Worm (Caenorhabditis elegans): ENCODE measurements around the gene C45G9.15.
A peak's percentile ranks its signal among the peaks of the same experiment; 100 is the strongest.

C45G9.15 gene

ce11 chrIII:5026366-5026765 lies 25.5 kb downstream of the C45G9.15 start:
- TF ChIP-seq ceh-31 (tag; optimal IDR thresholded peaks at IDR 0.05), result no peak
- TF ChIP-seq nhr-11 (tag; optimal IDR thresholded peaks at IDR 0.05), result no peak
- TF ChIP-seq ceh-48 (tag; optimal IDR thresholded peaks at IDR 0.05), result no peak
- no peak for TF ChIP-seq lim-6 (tag; optimal IDR thresholded peaks at IDR 0.05)
- TF ChIP-seq ref-2 (tag; optimal IDR thresholded peaks at IDR 0.05), result no peak
- no peak for TF ChIP-seq gmeb-2 (tag; optimal IDR thresholded peaks at IDR 0.05)
- TF ChIP-seq hlh-30 (tag; optimal IDR thresholded peaks at IDR 0.05; ENCODE audit: insufficient read depth), result no peak
- no peak for TF ChIP-seq che-1 (tag; optimal IDR thresholded peaks at IDR 0.05)
- TF ChIP-seq pax-1 (tag; optimal IDR thresholded peaks at IDR 0.05), result no peak
- TF ChIP-seq ahr-1 (tag; optimal IDR thresholded peaks at IDR 0.05), result no peak
- no peak for TF ChIP-seq T23F11.4 (GFP tag; optimal IDR thresholded peaks at IDR 0.05)
- no peak for TF ChIP-seq unc-3 (GFP tag; conservative IDR thresholded peaks at IDR 0.05)
- no peak for TF ChIP-seq unc-3 (tag; optimal IDR thresholded peaks at IDR 0.05)
- TF ChIP-seq hlh-13 (GFP tag; optimal IDR thresholded peaks at IDR 0.05), result no peak
- no peak for TF ChIP-seq ceh-45 (GFP tag; IDR thresholded peaks at IDR 0.05)
- TF ChIP-seq zip-5 (tag; optimal IDR thresholded peaks at IDR 0.05), result no peak

- TF ChIP-seq fkh-6 (tag; optimal IDR thresholded peaks at IDR 0.05) (no peak), ama-1 (optimal IDR thresholded peaks at IDR 0.05) (peak; percentile 34), C38D4.7 (GFP tag; optimal IDR thresholded peaks at IDR 0.05) (no peak), pha-2 (tag; optimal IDR thresholded peaks at IDR 0.05) (no peak)
These were observed 26.7 kb downstream of the C45G9.15 start for ce11 chrIII:5025136-5025629.

DNA sequence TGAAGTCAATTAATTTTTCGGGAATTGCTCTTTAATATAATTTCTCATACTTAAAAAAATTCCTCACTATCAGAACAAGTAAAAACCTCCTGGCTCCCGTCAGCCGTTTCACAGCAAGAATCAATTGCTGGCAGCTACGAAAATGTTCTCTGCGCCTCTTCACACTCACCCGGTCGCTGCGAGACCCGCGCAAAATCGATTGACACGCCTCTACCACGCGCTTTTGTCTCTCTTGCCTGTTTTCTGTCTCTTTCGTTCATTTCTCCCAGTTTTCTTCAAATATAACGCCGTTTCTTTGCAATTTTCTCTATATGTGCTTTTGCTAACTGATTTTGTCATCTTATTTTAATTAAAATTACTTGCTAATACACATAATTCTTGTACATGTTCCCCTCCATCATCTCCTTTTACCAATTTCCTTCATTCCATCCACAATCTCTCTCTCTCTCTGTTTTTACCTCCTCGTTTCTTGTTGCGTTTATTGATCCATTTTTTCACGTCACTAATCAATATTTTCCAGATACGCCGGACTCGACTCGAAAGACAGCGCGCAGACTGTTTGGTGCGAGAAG lies 27.4 kb downstream of the C45G9.15 start, which contains the start of gene pcf-11:
TSS of gene pcf-11 (plus strand) at position 522 of the 572 bp plus-strand sequence.
- TF ChIP-seq ceh-31 (tag; optimal IDR thresholded peaks at IDR 0.05), result peak; percentile 53
- TF ChIP-seq nfya-1 (tag; optimal IDR thresholded peaks at IDR 0.05), result peak; percentile 68
- TF ChIP-seq unc-86 (tag; optimal IDR thresholded peaks at IDR 0.05), result peak; percentile 7
- no peak for TF ChIP-seq elt-4 (tag; optimal IDR thresholded peaks at IDR 0.05)
- TF ChIP-seq tbx-2 (tag; optimal IDR thresholded peaks at IDR 0.05), result peak; percentile 17
- TF ChIP-seq ceh-48 (tag; optimal IDR thresholded peaks at IDR 0.05), result peak; percentile 83
- TF ChIP-seq odd-2 (tag; optimal IDR thresholded peaks at IDR 0.05), result no peak
- no peak for TF ChIP-seq pha-4 (tag; optimal IDR thresholded peaks at IDR 0.05)
- no peak for TF ChIP-seq elt-2 (tag; optimal IDR thresholded peaks at IDR 0.05)
- TF ChIP-seq ceh-22 (tag; optimal IDR thresholded peaks at IDR 0.05), result no peak
- TF ChIP-seq gmeb-2 (tag; optimal IDR thresholded peaks at IDR 0.05), result no peak
- peak; percentile 18 for TF ChIP-seq ceh-2 (tag; optimal IDR thresholded peaks at IDR 0.05)
- no peak for TF ChIP-seq ttx-3 (tag; optimal IDR thresholded peaks at IDR 0.05)
- no peak for TF ChIP-seq hlh-13 (GFP tag; optimal IDR thresholded peaks at IDR 0.05)
- TF ChIP-seq dmd-4 (tag; optimal IDR thresholded peaks at IDR 0.05; ENCODE audit: borderline replicate concordance), result no peak
- TF ChIP-seq ahr-1 (tag; optimal IDR thresholded peaks at IDR 0.05), result no peak
- TF ChIP-seq hlh-8 (tag; optimal IDR thresholded peaks at IDR 0.05), result no peak
- TF ChIP-seq ref-2 (tag; optimal IDR thresholded peaks at IDR 0.05), result peak; percentile 63
- TF ChIP-seq pros-1 (tag; optimal IDR thresholded peaks at IDR 0.05), result peak; percentile 14
- TF ChIP-seq ets-4 (tag; optimal IDR thresholded peaks at IDR 0.05), result peak; percentile 43
- TF ChIP-seq unc-42 (tag; optimal IDR thresholded peaks at IDR 0.05), result peak; percentile 27
- no peak for TF ChIP-seq nhr-232 (tag; optimal IDR thresholded peaks at IDR 0.05)
- no peak for TF ChIP-seq pha-2 (tag; optimal IDR thresholded peaks at IDR 0.05)
- peak; percentile 88 for TF ChIP-seq hlh-30 (tag; optimal IDR thresholded peaks at IDR 0.05; ENCODE audit: insufficient read depth)
- no peak for TF ChIP-seq eyg-1 (tag; optimal IDR thresholded peaks at IDR 0.05)
- no peak for TF ChIP-seq ceh-14 (tag; optimal IDR thresholded peaks at IDR 0.05)
- no peak for TF ChIP-seq F13H6.1 (tag; optimal IDR thresholded peaks at IDR 0.05)
- TF ChIP-seq rnt-1 (tag; optimal IDR thresholded peaks at IDR 0.05), result peak; percentile 35
- TF ChIP-seq mec-3 (tag; optimal IDR thresholded peaks at IDR 0.05; ENCODE audit: borderline replicate concordance), result no peak
- peak; percentile 70 for TF ChIP-seq unc-55 (GFP tag; optimal IDR thresholded peaks at IDR 0.05)

Data from whole organism, late embryonic.